Fruit fly (Drosophila melanogaster): ENCODE measurements around the gene Mco3.

DNA sequence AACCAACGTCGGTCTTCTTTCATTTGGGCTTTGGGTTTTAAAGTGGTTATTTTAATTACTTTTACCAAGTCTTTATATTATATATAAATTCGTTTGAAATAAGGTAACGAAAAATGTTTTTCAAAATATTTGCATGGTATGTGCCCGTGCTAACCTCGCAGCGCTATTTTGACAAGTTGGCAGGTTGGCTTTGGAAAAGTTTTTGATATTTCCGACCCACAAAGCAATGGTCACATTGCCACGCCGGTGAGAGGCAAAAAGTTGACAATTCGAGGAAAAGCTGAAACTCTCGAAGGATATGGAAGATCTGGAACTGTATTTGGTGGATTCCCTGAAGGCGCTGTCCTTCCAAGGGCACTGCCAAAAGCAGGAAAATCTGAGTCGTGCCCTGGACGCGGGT, 4.0 kb upstream of the Mco3 start, which contains the start of gene CG5913:
- TF ChIP-seq fru (GFP tag; optimal IDR thresholded peaks at IDR 0.05): no peak
- TF ChIP-seq foxo (GFP tag; optimal IDR thresholded peaks at IDR 0.05): no peak
- TF ChIP-seq usp (GFP tag; optimal IDR thresholded peaks at IDR 0.05): no peak
- no peak for TF ChIP-seq Rel (GFP tag; optimal IDR thresholded peaks at IDR 0.05)
- no peak for TF ChIP-seq Rel (tag; optimal IDR thresholded peaks at IDR 0.05)
- no peak for TF ChIP-seq tai (GFP tag; optimal IDR thresholded peaks at IDR 0.05)
- no peak for TF ChIP-seq Hr83 (GFP tag; optimal IDR thresholded peaks at IDR 0.05; ENCODE audit: poor library complexity, severe bottlenecking)
- no peak for TF ChIP-seq h (GFP tag; optimal IDR thresholded peaks at IDR 0.05)
- no peak for TF ChIP-seq br (GFP tag; optimal IDR thresholded peaks at IDR 0.05)
- no peak for TF ChIP-seq Mio (GFP tag; optimal IDR thresholded peaks at IDR 0.05)
- no peak for TF ChIP-seq brk (GFP tag; optimal IDR thresholded peaks at IDR 0.05)
- no peak for TF ChIP-seq lola (GFP tag; optimal IDR thresholded peaks at IDR 0.05)
- no peak for TF ChIP-seq sage (GFP tag; optimal IDR thresholded peaks at IDR 0.05)

Data from whole organism, wandering third instar larva.